Worm (Caenorhabditis elegans): ENCODE data around the gene C11H1.9.

The C11H1.9 gene

ce11 chrX:14335220-14335619, 15.0 kb upstream of the C11H1.9 start, which contains the start of gene K04G11.1:
TSS of gene K04G11.1 (plus strand) at chrX:14335520.
- no peak for TF ChIP-seq nfya-1 (tag; optimal IDR thresholded peaks at IDR 0.05)
- no peak for TF ChIP-seq dmd-4 (tag; optimal IDR thresholded peaks at IDR 0.05; ENCODE audit: borderline replicate concordance)
- TF ChIP-seq K02D7.2 (tag; optimal IDR thresholded peaks at IDR 0.05): no peak
- TF ChIP-seq sox-2 (GFP tag; IDR thresholded peaks at IDR 0.05): no peak
- TF ChIP-seq ttx-3 (tag; optimal IDR thresholded peaks at IDR 0.05): no peak
- TF ChIP-seq nhr-11 (tag; optimal IDR thresholded peaks at IDR 0.05): no peak
- no peak for TF ChIP-seq che-1 (tag; optimal IDR thresholded peaks at IDR 0.05)
- no peak for TF ChIP-seq elt-2 (tag; optimal IDR thresholded peaks at IDR 0.05)
- no peak for TF ChIP-seq pqm-1 (tag; optimal IDR thresholded peaks at IDR 0.05)
- TF ChIP-seq fkh-6 (tag; optimal IDR thresholded peaks at IDR 0.05): no peak
- TF ChIP-seq ceh-9 (tag; optimal IDR thresholded peaks at IDR 0.05): no peak
- no peak for TF ChIP-seq ztf-16 (tag; optimal IDR thresholded peaks at IDR 0.05)
- TF ChIP-seq elt-4 (tag; optimal IDR thresholded peaks at IDR 0.05): no peak
- TF ChIP-seq ceh-34 (tag; optimal IDR thresholded peaks at IDR 0.05): no peak
- no peak for TF ChIP-seq ref-2 (tag; optimal IDR thresholded peaks at IDR 0.05)
- TF ChIP-seq syd-9 (tag; optimal IDR thresholded peaks at IDR 0.05): no peak
- TF ChIP-seq pha-4 (tag; optimal IDR thresholded peaks at IDR 0.05): no peak
- no peak for TF ChIP-seq T23F11.4 (GFP tag; optimal IDR thresholded peaks at IDR 0.05)
- TF ChIP-seq ceh-19 (GFP tag; optimal IDR thresholded peaks at IDR 0.05): no peak
- TF ChIP-seq tbx-7 (tag; optimal IDR thresholded peaks at IDR 0.05): no peak

- TF ChIP-seq rnt-1 (tag; optimal IDR thresholded peaks at IDR 0.05): no peak
- TF ChIP-seq syd-9 (tag; optimal IDR thresholded peaks at IDR 0.05): no peak
- peak; percentile 12 for TF ChIP-seq sdc-2 (tag; optimal IDR thresholded peaks at IDR 0.05)
- peak; percentile 3 for TF ChIP-seq ceh-34 (tag; optimal IDR thresholded peaks at IDR 0.05)
- peak; percentile 6 for TF ChIP-seq nfya-1 (tag; optimal IDR thresholded peaks at IDR 0.05)
- no peak for TF ChIP-seq ceh-22 (tag; optimal IDR thresholded peaks at IDR 0.05)
- no peak for TF ChIP-seq C38D4.7 (GFP tag; optimal IDR thresholded peaks at IDR 0.05)
- TF ChIP-seq pax-1 (tag; optimal IDR thresholded peaks at IDR 0.05): no peak
- no peak for TF ChIP-seq ets-4 (tag; optimal IDR thresholded peaks at IDR 0.05)
- TF ChIP-seq eyg-1 (tag; optimal IDR thresholded peaks at IDR 0.05): no peak
Observed at ce11 chrX:14334151-14334550, 14.0 kb upstream of the C11H1.9 start.

ce11 chrX:14329348-14329747, 9.2 kb upstream of the C11H1.9 start:
- TF ChIP-seq ceh-22 (tag; optimal IDR thresholded peaks at IDR 0.05) (no peak), C38D4.7 (GFP tag; optimal IDR thresholded peaks at IDR 0.05) (no peak), ceh-31 (tag; optimal IDR thresholded peaks at IDR 0.05) (peak; percentile 44), hlh-6 (tag; optimal IDR thresholded peaks at IDR 0.05) (no peak), ttx-3 (tag; optimal IDR thresholded peaks at IDR 0.05) (no peak), madf-2 (tag; optimal IDR thresholded peaks at IDR 0.05) (no peak), pat-9 (tag; optimal IDR thresholded peaks at IDR 0.05) (no peak), fkh-6 (tag; optimal IDR thresholded peaks at IDR 0.05) (no peak)

- TF ChIP-seq tbx-2 (tag; optimal IDR thresholded peaks at IDR 0.05): no peak
- TF ChIP-seq lim-6 (tag; optimal IDR thresholded peaks at IDR 0.05): no peak
- no peak for TF ChIP-seq lin-11 (tag; optimal IDR thresholded peaks at IDR 0.05)
- no peak for TF ChIP-seq elt-2 (tag; optimal IDR thresholded peaks at IDR 0.05)
- TF ChIP-seq ceh-19 (GFP tag; optimal IDR thresholded peaks at IDR 0.05): no peak
- no peak for TF ChIP-seq rnt-1 (tag; optimal IDR thresholded peaks at IDR 0.05)
- no peak for TF ChIP-seq fkh-10 (GFP tag; optimal IDR thresholded peaks at IDR 0.05)
- TF ChIP-seq pha-2 (tag; optimal IDR thresholded peaks at IDR 0.05): no peak
Observed at ce11 chrX:14327398-14327797, 7.2 kb upstream of the C11H1.9 start, which contains the start of gene C11H1.7. TSS of gene C11H1.7 (plus strand) at chrX:14327409.

DNA sequence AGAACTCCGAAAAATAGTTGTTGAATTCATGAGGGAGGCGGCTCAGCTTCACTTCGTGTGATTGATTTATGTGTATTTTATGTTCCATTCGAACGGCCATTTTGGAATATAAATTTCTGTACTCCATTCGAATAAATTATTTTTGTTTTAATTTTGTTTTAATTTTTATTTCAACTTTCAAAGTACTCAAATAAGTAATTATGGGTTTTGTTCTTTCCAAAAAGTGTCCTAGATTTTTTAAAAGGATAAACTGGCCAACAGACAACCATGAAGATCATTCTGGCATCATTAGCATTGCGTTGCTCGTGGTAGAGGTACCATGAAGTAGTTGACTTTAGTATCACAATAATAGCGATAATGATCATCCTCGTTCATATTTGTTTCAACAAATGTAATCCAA, 6.4 kb upstream of the C11H1.9 start:
- no peak for TF ChIP-seq pha-4 (tag; optimal IDR thresholded peaks at IDR 0.05)

Data from whole organism, late embryonic.